Worm (Caenorhabditis elegans): Measurements from ENCODE around the gene F55G1.1.

F55G1.1 gene

ce11 chrIV:7487554-7488456 is 3.8 kb upstream of the F55G1.1 start, which contains the start of the genes his-60 and his-59 (continued):
- TF ChIP-seq ets-4 (GFP tag; optimal IDR thresholded peaks at IDR 0.05), result no peak
- TF ChIP-seq snpc-4 (GFP tag; optimal IDR thresholded peaks at IDR 0.05), result peak; percentile 35
- TF ChIP-seq snpc-4 (tag; optimal IDR thresholded peaks at IDR 0.05), result peak; percentile 4 to 64 (median 48)
- TF ChIP-seq zfh-2 (GFP tag; conservative IDR thresholded peaks at IDR 0.05), result no peak; the same call in 1 of the 2 replicates
- TF ChIP-seq fkh-3 (tag; optimal IDR thresholded peaks at IDR 0.05), result no peak
- TF ChIP-seq ztf-25 (GFP tag; IDR thresholded peaks at IDR 0.05), result peak; percentile 28; the same call in 1 of the 2 replicates
- TF ChIP-seq Y95B8A.8 (GFP tag; IDR thresholded peaks at IDR 0.05), result peak; percentile 82
- peak; percentile 51 for TF ChIP-seq nhr-90 (tag; optimal IDR thresholded peaks at IDR 0.05)
- TF ChIP-seq gei-17 (GFP tag; optimal IDR thresholded peaks at IDR 0.05), result no peak
- 0 out of 2 replicates have a peak, but pooled peaks have one; percentile 58 for TF ChIP-seq cebp-2 (GFP tag; IDR thresholded peaks at IDR 0.05)
- peak; percentile 72 for TF ChIP-seq madf-6 (GFP tag; IDR thresholded peaks at IDR 0.05)
- TF ChIP-seq ZK185.1 (tag; optimal IDR thresholded peaks at IDR 0.05; ENCODE audit: poor library complexity, severe bottlenecking), result no peak
- TF ChIP-seq unc-130 (GFP tag; optimal IDR thresholded peaks at IDR 0.05), result peak; percentile 7
- no peak for TF ChIP-seq nhr-80 (tag; optimal IDR thresholded peaks at IDR 0.05)
- peak; percentile 93 for TF ChIP-seq dox-1 (GFP tag; IDR thresholded peaks at IDR 0.05)
- TF ChIP-seq lin-54 (GFP tag; optimal IDR thresholded peaks at IDR 0.05), result peak; percentile 44
- 0 out of 2 replicates have a peak, but pooled peaks have one; percentile 24 for TF ChIP-seq F33H1.4 (GFP tag; IDR thresholded peaks at IDR 0.05)
- TF ChIP-seq ztf-26 (tag; optimal IDR thresholded peaks at IDR 0.05), result no peak
- TF ChIP-seq mcd-1 (GFP tag; IDR thresholded peaks at IDR 0.05), result peak; percentile 40; the same call in 1 of the 2 replicates
- TF ChIP-seq ceh-58 (GFP tag; IDR thresholded peaks at IDR 0.05), result 0 out of 2 replicates have a peak, but pooled peaks have one; percentile 38
- TF ChIP-seq T07F8.4 (tag; optimal IDR thresholded peaks at IDR 0.05), result peak; percentile 31
- peak; percentile 61; the same call in 1 of the 2 replicates for TF ChIP-seq F37B4.10 (GFP tag; IDR thresholded peaks at IDR 0.05)
- peak; percentile 51 for TF ChIP-seq snpc-3.4 (tag; optimal IDR thresholded peaks at IDR 0.05)
- TF ChIP-seq F57A8.1 (GFP tag; optimal IDR thresholded peaks at IDR 0.05), result peak; percentile 41
- peak; percentile 93 for TF ChIP-seq Y79H2A.3 (GFP tag; conservative IDR thresholded peaks at IDR 0.05)
- peak; percentile 9 for TF ChIP-seq attf-5 (GFP tag; optimal IDR thresholded peaks at IDR 0.05)
- peak; percentile 48 for TF ChIP-seq athp-1 (tag; optimal IDR thresholded peaks at IDR 0.05)
- TF ChIP-seq Y53G8AR.9 (GFP tag; conservative IDR thresholded peaks at IDR 0.05), result peak; percentile 85
- peak; percentile 35 for TF ChIP-seq ztf-18 (tag; optimal IDR thresholded peaks at IDR 0.05)
- TF ChIP-seq lag-1 (GFP tag; IDR thresholded peaks at IDR 0.05), result no peak
- TF ChIP-seq tlf-1 (GFP tag; optimal IDR thresholded peaks at IDR 0.05), result peak; percentile 76
- peak; percentile 95 for TF ChIP-seq lin-26 (GFP tag; IDR thresholded peaks at IDR 0.05)
- TF ChIP-seq xnd-1 (tag; optimal IDR thresholded peaks at IDR 0.05), result peak; percentile 20
- TF ChIP-seq tbp1 (GFP tag; optimal IDR thresholded peaks at IDR 0.05), result peak; percentile 67
- TF ChIP-seq ceh-40 (GFP tag; IDR thresholded peaks at IDR 0.05), result peak; percentile 75
- TF ChIP-seq sea-2 (GFP tag; IDR thresholded peaks at IDR 0.05), result no peak
- peak; percentile 59 for TF ChIP-seq zim-3 (tag; optimal IDR thresholded peaks at IDR 0.05)
- TF ChIP-seq snpc-1.3 (tag; optimal IDR thresholded peaks at IDR 0.05; ENCODE audit: insufficient read depth), result peak; percentile 79
- peak; percentile 59 for TF ChIP-seq lsl-1 (GFP tag; optimal IDR thresholded peaks at IDR 0.05)
- TF ChIP-seq ztf-3 (GFP tag; optimal IDR thresholded peaks at IDR 0.05), result no peak

All from whole organism, young adult.